Worm (Caenorhabditis elegans) whole organism, L4 larva: ENCODE data around the gene C50E3.6.

Source experiments
- T26A8.4 ChIP-seq: fragments of 200-800 bp; sonication (Bioruptor generic); IDR thresholded peaks from 2 replicates; pipeline ENCODE4 v1.3.6; 2022; ENCODE audit warnings: missing genetic modification characterization, missing compliant biosample characterization
- daf-16 ChIP-seq, 3 experiments: sonication (generic microtip); optimal IDR thresholded peaks; 2 replicates each; lab custom pipeline; 2016 to 2017; ENCODE audit warnings: missing genetic modification characterization in 3 of 3, missing genetic modification reagents in 3 of 3, mild to moderate bottlenecking in 2 of 3, missing compliant biosample characterization in 2 of 3, missing biosample characterization in 1 of 3, moderate library complexity in 1 of 3
- jun-1 ChIP-seq: fragments of 150-350 bp; optimal IDR thresholded peaks from 2 replicates; lab custom pipeline; 2014; ENCODE audit warnings: missing biosample characterization, missing genetic modification reagents, missing genetic modification characterization
- nhr-28 ChIP-seq: fragments of 150-350 bp; optimal IDR thresholded peaks from 2 replicates; lab custom pipeline; 2014; ENCODE audit warnings: missing biosample characterization, missing genetic modification characterization
- nhr-42 ChIP-seq: fragments of 200-800 bp; sonication (Bioruptor generic); IDR thresholded peaks from 2 replicates; pipeline ENCODE4 v1.3.6; 2022; ENCODE audit warnings: missing genetic modification characterization, missing compliant biosample characterization
- nhr-48 ChIP-seq: sonication (generic microtip); optimal IDR thresholded peaks from 2 replicates; lab custom pipeline; 2016; ENCODE audit warnings: mild to moderate bottlenecking, missing genetic modification characterization, missing compliant biosample characterization
- pqm-1 ChIP-seq: sonication (generic microtip); optimal IDR thresholded peaks from 2 replicates; lab custom pipeline; 2017; ENCODE audit warnings: missing biosample characterization, missing genetic modification characterization
- zip-11 ChIP-seq: fragments of 200-800 bp; sonication (Bioruptor generic); IDR thresholded peaks from 2 replicates; pipeline ENCODE4 v1.3.6; 2022; ENCODE audit warnings: missing genetic modification characterization, missing compliant biosample characterization

DNA sequence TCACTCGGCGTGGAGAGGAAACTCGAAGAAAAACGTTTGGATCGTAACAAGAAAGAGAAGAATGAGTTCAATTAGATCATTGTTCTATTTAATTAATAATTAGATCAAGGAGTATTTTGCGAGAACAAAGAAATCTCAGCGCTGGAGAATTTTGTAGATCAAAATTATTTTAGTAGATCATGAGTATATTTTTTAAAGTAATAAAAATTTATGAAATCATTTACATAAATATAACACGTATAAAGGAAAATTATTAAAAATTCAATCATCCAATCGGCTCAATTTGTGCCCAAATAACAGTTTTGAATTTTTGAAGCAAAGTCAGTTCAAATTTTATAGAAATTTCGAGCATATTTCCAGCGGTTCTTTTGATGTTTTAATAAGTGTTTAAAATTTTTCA, 33.8 kb upstream of the C50E3.6 start, which contains the start of gene C50E3.13:
- TF ChIP-seq zip-11 (GFP tag; lab: Robert Waterston, UW) (no peak), nhr-28 (tag; lab: Kevin White, UChicago) (no peak), pqm-1 (tag; lab: Kevin White, UChicago) (no peak), nhr-48 (tag; lab: Kevin White, UChicago) (no peak), nhr-42 (GFP tag; lab: Robert Waterston, UW) (no peak), T26A8.4 (GFP tag; lab: Robert Waterston, UW) (no peak), daf-16 (GFP tag; optimal IDR thresholded peaks at IDR 0.05; lab: Kevin White, UChicago) (no peak), daf-16 (tag; optimal IDR thresholded peaks at IDR 0.05; lab: Kevin White, UChicago) (no peak), jun-1 (tag; lab: Kevin White, UChicago) (no peak)
